Fruit fly (Drosophila melanogaster): Measurements from ENCODE around the gene mRpL2.
A peak's percentile ranks its signal among the peaks of the same experiment; 100 is the strongest.

Gene mRpL2

DNA sequence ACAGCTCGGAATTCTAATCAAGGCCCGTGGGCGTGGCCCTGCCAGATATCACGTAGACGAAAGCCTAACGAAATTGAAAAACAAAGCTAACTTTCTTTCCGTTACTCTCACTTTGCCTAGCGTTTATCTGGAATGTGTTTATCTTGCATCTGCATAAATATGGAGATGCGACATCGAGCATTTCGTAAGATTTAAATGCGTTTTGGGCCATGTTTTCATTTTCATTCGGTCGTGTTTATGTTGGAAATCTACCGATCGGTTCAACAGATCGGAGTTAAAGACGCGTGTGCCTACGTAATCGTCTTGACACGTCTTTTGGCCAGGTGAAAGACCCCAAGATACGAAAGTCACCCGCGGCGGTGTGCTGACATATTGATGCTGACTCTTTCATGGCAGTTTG lies 27.0 kb downstream of the mRpL2 start (continued):
- TF ChIP-seq Ptx1 (GFP tag; IDR thresholded peaks at IDR 0.05) (no peak), cg (GFP tag; optimal IDR thresholded peaks at IDR 0.05) (no peak), kni (GFP tag; optimal IDR thresholded peaks at IDR 0.05) (peak; percentile 85), oc (tag; optimal IDR thresholded peaks at IDR 0.05) (peak; percentile 69)

DNA sequence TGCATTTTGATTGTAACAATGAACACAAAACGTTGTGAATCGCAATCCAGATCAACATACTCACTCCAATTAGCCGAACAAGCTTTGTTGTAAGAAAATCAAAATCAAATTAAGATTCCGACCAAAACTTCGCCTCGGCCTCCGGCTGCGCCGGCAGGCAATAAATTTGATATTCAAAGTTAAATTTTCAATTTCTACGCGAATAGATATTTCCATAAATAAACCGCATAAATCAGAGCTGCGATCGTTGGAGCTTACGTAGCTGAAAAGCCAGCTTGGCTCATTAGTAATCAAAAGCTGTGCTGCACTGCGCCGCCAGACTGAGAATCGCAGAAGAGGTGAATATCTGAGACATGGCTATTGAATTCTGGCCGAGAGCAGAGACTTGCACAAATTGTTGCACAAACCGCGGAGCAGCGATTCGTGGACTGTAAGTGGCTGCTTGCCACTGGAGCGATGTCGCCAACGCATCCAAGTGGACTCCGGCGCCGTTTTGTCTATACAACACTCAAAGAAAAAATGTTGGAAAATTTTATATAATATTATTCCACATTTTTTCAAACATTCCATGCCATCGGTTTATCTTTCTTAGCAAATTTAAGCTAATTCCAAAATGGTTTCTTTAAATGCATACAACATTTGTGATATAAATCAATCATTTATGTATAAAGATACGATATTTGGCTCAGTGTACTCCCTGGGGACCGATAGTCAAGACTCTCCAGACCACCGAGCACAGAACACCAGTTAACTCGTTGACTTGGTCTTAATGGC lies 28.0 kb downstream of the mRpL2 start:
- no peak for TF ChIP-seq ato (GFP tag; IDR thresholded peaks at IDR 0.05; ENCODE audit: partially characterized antibody)
- no peak for TF ChIP-seq CG6854 (GFP tag; optimal IDR thresholded peaks at IDR 0.05)
- TF ChIP-seq CG8089 (GFP tag; optimal IDR thresholded peaks at IDR 0.05): no peak
- peak; percentile 87 for TF ChIP-seq sens (GFP tag)
- TF ChIP-seq CG2120 (GFP tag; optimal IDR thresholded peaks at IDR 0.05): no peak
- no peak for TF ChIP-seq dm (GFP tag; optimal IDR thresholded peaks at IDR 0.05)
- TF ChIP-seq Tbp (GFP tag; optimal IDR thresholded peaks at IDR 0.05): no peak
- no peak for TF ChIP-seq CG17912 (GFP tag; optimal IDR thresholded peaks at IDR 0.05)
- peak; percentile 48 for TF ChIP-seq CoRest (tag; optimal IDR thresholded peaks at IDR 0.05)
- peak; percentile 13 for TF ChIP-seq Max (GFP tag; optimal IDR thresholded peaks at IDR 0.05)
- no peak for TF ChIP-seq tna (GFP tag; IDR thresholded peaks at IDR 0.05; ENCODE audit: partially characterized antibody)
- TF ChIP-seq slp2 (GFP tag; optimal IDR thresholded peaks at IDR 0.05): no peak
- TF ChIP-seq stc (GFP tag; IDR thresholded peaks at IDR 0.05): no peak
- TF ChIP-seq ase (GFP tag; IDR thresholded peaks at IDR 0.05): no peak
- TF ChIP-seq pzg (GFP tag; optimal IDR thresholded peaks at IDR 0.05): no peak
- no peak for TF ChIP-seq Pdp1 (GFP tag; optimal IDR thresholded peaks at IDR 0.05)
- no peak for TF ChIP-seq CG7987 (GFP tag; optimal IDR thresholded peaks at IDR 0.05)
- TF ChIP-seq CG11695 (GFP tag; IDR thresholded peaks at IDR 0.05): peak; percentile 57; the same call in 2 of the 3 replicates
- no peak for TF ChIP-seq CG2129 (GFP tag; IDR thresholded peaks at IDR 0.05; ENCODE audit: partially characterized antibody)
- no peak for TF ChIP-seq Optix (GFP tag; IDR thresholded peaks at IDR 0.05)
- peak; percentile 46 for TF ChIP-seq bcd (GFP tag; optimal IDR thresholded peaks at IDR 0.05)
- TF ChIP-seq slbo (GFP tag; IDR thresholded peaks at IDR 0.05): no peak
- no peak for TF ChIP-seq amos (GFP tag; IDR thresholded peaks at IDR 0.05; ENCODE audit: partially characterized antibody)
- peak; percentile 26 for TF ChIP-seq Meics (GFP tag; optimal IDR thresholded peaks at IDR 0.05)
- no peak for TF ChIP-seq fd3F (GFP tag; optimal IDR thresholded peaks at IDR 0.05)
- peak; percentile 53 for TF ChIP-seq gsb-n (tag; optimal IDR thresholded peaks at IDR 0.05)
- peak; percentile 27 for TF ChIP-seq az2 (GFP tag; optimal IDR thresholded peaks at IDR 0.05)
- no peak for TF ChIP-seq p53 (GFP tag; optimal IDR thresholded peaks at IDR 0.05)
- peak; percentile 52 for TF ChIP-seq CG10267 (tag; optimal IDR thresholded peaks at IDR 0.05)
- TF ChIP-seq CG11696 (GFP tag; IDR thresholded peaks at IDR 0.05): no peak
- TF ChIP-seq pfk (GFP tag; optimal IDR thresholded peaks at IDR 0.05): no peak
- TF ChIP-seq CG1792 (GFP tag; optimal IDR thresholded peaks at IDR 0.05): no peak
- no peak for TF ChIP-seq Adf1 (GFP tag; IDR thresholded peaks at IDR 0.05)
- no peak for TF ChIP-seq CG15479 (GFP tag; optimal IDR thresholded peaks at IDR 0.05)
- peak; percentile 24; the same call in 1 of the 2 replicates for TF ChIP-seq wor (GFP tag; IDR thresholded peaks at IDR 0.05)
- no peak for TF ChIP-seq wdn (GFP tag; IDR thresholded peaks at IDR 0.05)
- TF ChIP-seq CG16863 (GFP tag; optimal IDR thresholded peaks at IDR 0.05): peak; percentile 23
- TF ChIP-seq nmo (GFP tag; optimal IDR thresholded peaks at IDR 0.05): peak; percentile 40
- no peak for TF ChIP-seq CG7963 (GFP tag; IDR thresholded peaks at IDR 0.05; ENCODE audit: partially characterized antibody)
- peak; percentile 8 for TF ChIP-seq Mad (GFP tag; optimal IDR thresholded peaks at IDR 0.05)
- no peak for TF ChIP-seq Doc3 (GFP tag; IDR thresholded peaks at IDR 0.05; ENCODE audit: partially characterized antibody)
- no peak for TF ChIP-seq Myb (GFP tag; optimal IDR thresholded peaks at IDR 0.05)
- no peak for TF ChIP-seq HLHmδ (GFP tag; optimal IDR thresholded peaks at IDR 0.05)
- no peak for TF ChIP-seq BEAF-32 (GFP tag; optimal IDR thresholded peaks at IDR 0.05)

Measured in whole organism, embryonic.